Worm (Caenorhabditis elegans): Measurements from ENCODE around the gene bcs-1.

The bcs-1 gene

ce11 chrII:8603567-8604359 is 32.9 kb downstream of the bcs-1 start, which contains the start of gene suf-1 (continued):
- TF ChIP-seq mcd-1 (GFP tag; IDR thresholded peaks at IDR 0.05): peak; percentile 34; the same call in 1 of the 2 replicates

ce11 chrII:8606549-8606948 is 35.7 kb downstream of the bcs-1 start, which contains the start of gene F28C6.8:
Gene F28C6.8 (plus strand): TSS chrII:8606849.
- TF ChIP-seq ztf-22 (GFP tag; optimal IDR thresholded peaks at IDR 0.05) (no peak), Y53G8AR.9 (GFP tag; conservative IDR thresholded peaks at IDR 0.05) (no peak), F57A8.1 (GFP tag; optimal IDR thresholded peaks at IDR 0.05) (no peak), lin-54 (GFP tag; optimal IDR thresholded peaks at IDR 0.05) (no peak), snpc-3.4 (tag; optimal IDR thresholded peaks at IDR 0.05) (no peak), F49E8.2 (tag; optimal IDR thresholded peaks at IDR 0.05; ENCODE audit: insufficient read depth) (peak; percentile 16)

ce11 chrII:8607662-8608061 is 36.8 kb downstream of the bcs-1 start, which contains the start of gene F28C6.10:
Gene F28C6.10 (plus strand): TSS chrII:8607962.
- TF ChIP-seq him-1 (tag; optimal IDR thresholded peaks at IDR 0.05): peak; percentile 28
- TF ChIP-seq Y53G8AR.9 (GFP tag; conservative IDR thresholded peaks at IDR 0.05): no peak

ce11 chrII:8610085-8610484 is 39.2 kb downstream of the bcs-1 start, which contains the start of gene F28C6.9:
Gene F28C6.9 (minus strand): TSS chrII:8610185.
- TF ChIP-seq F10E7.11 (tag; optimal IDR thresholded peaks at IDR 0.05): no peak
- TF ChIP-seq ceh-79 (tag; optimal IDR thresholded peaks at IDR 0.05): no peak
- no peak for TF ChIP-seq F23B12.7 (tag; optimal IDR thresholded peaks at IDR 0.05; ENCODE audit: insufficient read depth)
- no peak for TF ChIP-seq ceh-27 (GFP tag; optimal IDR thresholded peaks at IDR 0.05)
- TF ChIP-seq atf-7 (tag; optimal IDR thresholded peaks at IDR 0.05): no peak
- TF ChIP-seq ztf-6 (GFP tag; IDR thresholded peaks at IDR 0.05): no peak
- TF ChIP-seq Y53F4B.3 (GFP tag; IDR thresholded peaks at IDR 0.05): no peak
- TF ChIP-seq aptf-2 (GFP tag; conservative IDR thresholded peaks at IDR 0.05): no peak
- no peak for TF ChIP-seq T07F8.4 (tag; optimal IDR thresholded peaks at IDR 0.05)
- no peak for TF ChIP-seq ztf-3 (GFP tag; optimal IDR thresholded peaks at IDR 0.05)
- no peak for TF ChIP-seq ets-4 (GFP tag; optimal IDR thresholded peaks at IDR 0.05)
- no peak for TF ChIP-seq mel-28 (tag; optimal IDR thresholded peaks at IDR 0.05; ENCODE audit: borderline replicate concordance)

- TF ChIP-seq F57C9.4 (tag; optimal IDR thresholded peaks at IDR 0.05) (no peak), dpl-1 (GFP tag; optimal IDR thresholded peaks at IDR 0.05) (no peak), Y53F4B.3 (GFP tag; IDR thresholded peaks at IDR 0.05) (no peak), sea-2 (GFP tag; IDR thresholded peaks at IDR 0.05) (no peak), snpc-4 (GFP tag; optimal IDR thresholded peaks at IDR 0.05) (no peak), snpc-4 (tag; optimal IDR thresholded peaks at IDR 0.05) (no peak), ztf-26 (tag; optimal IDR thresholded peaks at IDR 0.05) (no peak), F23B12.7 (tag; optimal IDR thresholded peaks at IDR 0.05; ENCODE audit: insufficient read depth) (no peak)
Observed at ce11 chrII:8610585-8610984, 39.7 kb downstream of the bcs-1 start.

ce11 chrII:8611330-8611729 is 40.4 kb downstream of the bcs-1 start:
- TF ChIP-seq F49E8.2 (tag; optimal IDR thresholded peaks at IDR 0.05; ENCODE audit: insufficient read depth): no peak
- no peak for TF ChIP-seq Y56A3A.18 (GFP tag; IDR thresholded peaks at IDR 0.05)
- TF ChIP-seq somi-1 (GFP tag; optimal IDR thresholded peaks at IDR 0.05): no peak
- TF ChIP-seq lin-54 (GFP tag; optimal IDR thresholded peaks at IDR 0.05): no peak
- no peak for TF ChIP-seq tbx-9 (tag; optimal IDR thresholded peaks at IDR 0.05; ENCODE audit: borderline replicate concordance)
- TF ChIP-seq ztf-18 (tag; optimal IDR thresholded peaks at IDR 0.05): no peak
- TF ChIP-seq sptf-2 (GFP tag; optimal IDR thresholded peaks at IDR 0.05): no peak
- no peak for TF ChIP-seq dpff-1 (tag; optimal IDR thresholded peaks at IDR 0.05)
- no peak for TF ChIP-seq mcd-1 (GFP tag; IDR thresholded peaks at IDR 0.05)
- no peak for TF ChIP-seq hsf-1 (GFP tag; IDR thresholded peaks at IDR 0.05)
- TF ChIP-seq snpc-1.3 (tag; optimal IDR thresholded peaks at IDR 0.05; ENCODE audit: insufficient read depth): no peak

All from whole organism, young adult.